Worm (Caenorhabditis elegans) whole organism, L2 larva: ENCODE results near the gene T20B12.3.

Source experiments
- ZK546.5 ChIP-seq: sonication (generic microtip); optimal IDR thresholded peaks from 2 replicates; lab custom pipeline; 2017; ENCODE audit warnings: missing biosample characterization, missing genetic modification characterization
- blmp-1 ChIP-seq: sonication (generic microtip); optimal IDR thresholded peaks from 2 replicates; lab custom pipeline; 2017; ENCODE audit warnings: missing genetic modification characterization, mild to moderate bottlenecking, missing compliant biosample characterization, antibody characterized with exemption, moderate library complexity; ENCODE audit not compliant: insufficient read depth
- ceh-16 ChIP-seq: fragments of 150-350 bp; optimal IDR thresholded peaks from 2 replicates; lab custom pipeline; 2014; ENCODE audit warnings: missing biosample characterization, missing genetic modification characterization
- lin-39 ChIP-seq: fragments of 150-350 bp; optimal IDR thresholded peaks from 2 replicates; lab custom pipeline; 2014; ENCODE audit warnings: missing biosample characterization, missing genetic modification reagents, missing genetic modification characterization
- sem-4 ChIP-seq: fragments of 150-350 bp; optimal IDR thresholded peaks from 2 replicates; lab custom pipeline; 2014; ENCODE audit warnings: missing biosample characterization, missing genetic modification reagents, missing genetic modification characterization
- unc-39 ChIP-seq: fragments of 150-350 bp; optimal IDR thresholded peaks from 2 replicates; lab custom pipeline; 2014; ENCODE audit warnings: missing biosample characterization, missing genetic modification characterization
- ztf-4 ChIP-seq: fragments of 150-350 bp; optimal IDR thresholded peaks from 2 replicates; lab custom pipeline; 2014; ENCODE audit warnings: missing biosample characterization, missing genetic modification characterization

DNA sequence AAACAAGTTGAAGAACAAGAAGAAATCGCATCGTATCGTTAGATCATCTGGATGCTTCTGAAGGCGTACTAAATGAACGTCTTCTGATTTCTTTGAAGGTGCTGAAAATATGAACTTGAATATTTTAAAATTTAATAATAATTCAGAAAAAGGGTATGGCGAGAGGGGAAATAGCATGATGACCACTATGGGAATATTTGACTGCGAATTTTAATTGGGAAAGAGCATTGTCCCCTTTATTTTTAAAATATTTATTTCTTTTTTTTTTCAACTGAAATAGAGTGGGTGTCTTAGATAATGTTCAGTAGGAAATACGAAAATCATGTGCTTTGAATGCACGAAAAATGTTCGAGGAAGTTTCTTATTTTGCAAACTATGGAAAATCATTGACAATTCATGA is 13.4 kb downstream of the T20B12.3 start, which contains the start of gene lgc-50:
- TF ChIP-seq ztf-4: no peak
- TF ChIP-seq unc-39: no peak
- TF ChIP-seq lin-39: no peak
- no peak for TF ChIP-seq sem-4
- TF ChIP-seq blmp-1: no peak
- no peak for TF ChIP-seq ZK546.5 (tag; lab: Kevin White, UChicago)
- no peak for TF ChIP-seq ceh-16 (tag; lab: Kevin White, UChicago)
